Worm (Caenorhabditis elegans): ENCODE data around the gene C43H6.6.

C43H6.6 gene

DNA sequence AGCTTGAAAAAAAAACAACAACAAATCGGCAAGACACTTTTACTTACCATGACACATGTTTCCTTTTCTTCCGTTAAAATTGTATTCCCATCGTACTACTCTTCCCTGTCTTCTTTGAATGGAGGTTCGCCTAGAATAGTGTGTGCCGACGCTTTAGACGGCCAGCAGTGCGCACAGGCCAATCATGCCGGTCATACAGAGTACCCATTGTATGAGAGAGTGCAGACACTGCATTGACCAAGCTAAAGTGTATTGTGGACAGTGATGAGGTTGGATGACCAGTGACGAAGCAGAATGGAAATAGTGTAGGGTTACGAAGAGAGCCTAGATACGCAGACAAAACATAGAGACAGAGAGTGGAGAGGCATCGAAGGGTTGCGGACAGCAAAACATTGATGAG is 6.8 kb downstream of the C43H6.6 start, which contains the start of gene dhhc-9 (continued):
- peak; percentile 97 for TF ChIP-seq hmg-1.2 (GFP tag; IDR thresholded peaks at IDR 0.05)

DNA sequence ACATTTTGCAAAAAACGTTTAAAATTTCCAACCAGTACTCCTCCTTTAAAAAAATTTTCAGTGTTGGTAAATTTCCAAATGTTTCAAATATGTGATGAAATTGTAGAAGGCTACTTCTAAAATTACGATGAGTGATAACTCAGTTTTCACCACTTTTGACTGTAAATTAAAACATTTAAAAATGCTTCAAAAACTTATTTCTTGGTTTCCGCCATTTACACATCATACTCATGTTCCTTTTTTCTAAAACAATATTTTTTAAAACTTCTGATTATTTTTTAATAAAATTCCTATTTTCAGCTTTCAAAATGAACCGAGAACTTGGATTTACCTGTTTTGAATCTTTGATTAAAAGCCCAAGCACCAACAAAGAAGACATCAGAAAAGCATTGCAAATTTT is 8.6 kb downstream of the C43H6.6 start, which contains the start of gene C43H6.4:
Gene C43H6.4 (plus strand): TSS at position 301 of the 400 bp plus-strand sequence.
- no peak for TF ChIP-seq unc-62 (GFP tag; optimal IDR thresholded peaks at IDR 0.05)
- no peak for TF ChIP-seq ztf-25 (GFP tag; IDR thresholded peaks at IDR 0.05)
- TF ChIP-seq lsy-27 (tag; optimal IDR thresholded peaks at IDR 0.05; ENCODE audit: borderline replicate concordance, insufficient read depth), result no peak
- no peak for TF ChIP-seq ceh-27 (GFP tag; optimal IDR thresholded peaks at IDR 0.05)
- no peak for TF ChIP-seq F23B12.7 (tag; optimal IDR thresholded peaks at IDR 0.05; ENCODE audit: insufficient read depth)
- no peak for TF ChIP-seq nfya-1 (tag; optimal IDR thresholded peaks at IDR 0.05; ENCODE audit: borderline replicate concordance, insufficient read depth)
- TF ChIP-seq sptf-2 (GFP tag; optimal IDR thresholded peaks at IDR 0.05), result no peak
- TF ChIP-seq nhr-179 (tag; optimal IDR thresholded peaks at IDR 0.05), result no peak

DNA sequence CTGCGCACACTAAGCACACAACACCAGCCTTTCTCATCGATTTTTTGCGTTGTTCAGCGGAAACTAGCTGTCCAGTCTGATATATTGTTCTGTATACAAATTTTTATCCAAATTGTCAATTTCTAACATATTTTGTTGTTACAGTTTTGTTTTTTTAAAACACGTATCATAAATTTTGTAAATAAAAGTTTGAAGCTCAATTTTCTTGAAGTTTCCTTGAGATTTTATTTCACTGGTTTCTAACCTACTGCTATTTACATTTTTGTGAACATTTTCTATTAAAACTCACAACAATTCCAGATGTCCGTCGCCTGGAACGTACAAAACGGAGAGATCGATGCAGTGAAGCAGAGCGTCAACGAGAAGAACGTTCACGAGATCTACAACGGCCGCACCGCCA is 12.1 kb downstream of the C43H6.6 start, which contains the start of gene mtpn-1:
Gene mtpn-1 (plus strand): TSS at position 301 of the 400 bp plus-strand sequence.
- TF ChIP-seq ama-1 (optimal IDR thresholded peaks at IDR 0.05) (no peak), ama-1 (GFP tag; optimal IDR thresholded peaks at IDR 0.05) (no peak), xnd-1 (tag; optimal IDR thresholded peaks at IDR 0.05) (no peak), rec-8 (tag; optimal IDR thresholded peaks at IDR 0.05) (no peak), lin-26 (GFP tag; IDR thresholded peaks at IDR 0.05) (no peak), aptf-2 (GFP tag; conservative IDR thresholded peaks at IDR 0.05) (no peak), nhr-27 (tag; optimal IDR thresholded peaks at IDR 0.05) (no peak), pbrm-1 (GFP tag; IDR thresholded peaks at IDR 0.05) (no peak), mxl-1 (tag; optimal IDR thresholded peaks at IDR 0.05) (no peak), F22D6.2 (tag; optimal IDR thresholded peaks at IDR 0.05) (no peak)

DNA sequence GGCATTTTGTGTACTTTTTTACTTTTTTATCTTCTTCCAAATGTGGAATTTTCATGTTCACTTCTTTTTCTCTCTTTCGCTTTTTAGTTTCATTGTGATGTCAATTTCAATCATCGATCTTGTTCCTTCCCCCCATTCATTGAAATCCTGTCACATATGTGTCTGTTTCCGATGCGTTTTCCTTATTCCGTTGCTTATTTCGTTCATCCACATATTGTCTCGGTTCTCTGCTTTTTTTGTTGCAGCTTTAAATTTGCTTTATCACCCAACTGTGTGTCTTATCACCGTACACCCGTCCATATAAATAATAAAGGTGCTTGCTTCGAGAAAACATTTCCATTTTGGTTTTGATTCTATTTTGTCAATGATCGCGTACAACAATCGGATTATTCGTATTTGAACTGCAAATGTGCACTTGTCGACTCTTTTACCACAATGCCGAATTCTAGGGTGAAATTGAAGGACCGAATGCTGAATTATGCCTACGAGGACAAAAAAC is 14.2 kb downstream of the C43H6.6 start, which contains the start of the genes C43H6.12 and trpp-12:
Gene C43H6.12 (plus strand): TSS at position 365 of the 499 bp plus-strand sequence.
Gene trpp-12 (plus strand): TSS at position 449 of the 499 bp plus-strand sequence.
- TF ChIP-seq mel-28 (tag; optimal IDR thresholded peaks at IDR 0.05; ENCODE audit: borderline replicate concordance), result no peak
- TF ChIP-seq mes-4 (tag; optimal IDR thresholded peaks at IDR 0.05), result no peak
- peak; percentile 65 for TF ChIP-seq nhr-80 (tag; optimal IDR thresholded peaks at IDR 0.05)
- no peak for TF ChIP-seq madf-6 (GFP tag; IDR thresholded peaks at IDR 0.05)
- TF ChIP-seq nhr-179 (tag; optimal IDR thresholded peaks at IDR 0.05), result no peak
- no peak for TF ChIP-seq pbrm-1 (GFP tag; IDR thresholded peaks at IDR 0.05)
- no peak for TF ChIP-seq sdz-38 (tag; optimal IDR thresholded peaks at IDR 0.05)

DNA sequence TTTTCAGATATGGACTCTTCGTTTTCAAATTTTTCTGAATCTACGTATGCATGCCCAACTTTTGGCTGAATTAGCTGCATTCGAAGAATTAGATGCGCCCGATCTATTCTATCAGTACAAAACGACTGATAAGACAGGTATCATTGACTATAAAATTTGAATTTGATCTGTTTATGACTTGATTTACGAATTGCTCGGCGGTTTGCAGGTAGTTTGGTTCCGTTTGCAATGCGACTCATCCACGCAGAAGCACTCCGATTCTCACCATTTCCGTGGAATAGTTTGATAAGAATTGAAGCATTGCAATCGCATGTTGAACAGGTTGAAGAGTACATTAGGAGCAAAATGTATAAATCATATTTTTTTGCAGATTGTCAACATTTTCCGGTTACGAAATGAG is 15.9 kb downstream of the C43H6.6 start:
- no peak for TF ChIP-seq rec-8 (tag; optimal IDR thresholded peaks at IDR 0.05)
- TF ChIP-seq nhr-80 (tag; optimal IDR thresholded peaks at IDR 0.05), result peak; percentile 72

DNA sequence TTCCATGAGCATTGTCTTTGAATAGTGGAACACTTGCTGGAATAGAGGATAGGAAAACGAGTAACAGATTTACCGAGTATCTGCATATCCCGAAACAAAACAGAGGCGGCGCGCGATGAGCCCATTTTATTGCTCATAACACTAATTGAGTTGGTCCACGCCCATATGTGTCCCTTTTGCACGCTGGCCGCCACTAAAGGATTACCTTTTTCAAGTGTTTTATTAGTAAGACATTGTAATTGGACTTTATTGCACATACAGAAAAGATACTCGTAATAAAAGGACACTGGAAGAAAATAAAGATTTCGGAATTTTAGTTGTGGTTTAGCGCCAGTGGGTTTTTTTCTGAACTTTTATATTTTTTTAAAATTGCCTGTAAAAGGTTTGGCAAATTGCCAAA is 18.2 kb downstream of the C43H6.6 start, which contains the start of gene hlh-15:
Gene hlh-15 (minus strand): TSS at position 101 of the 400 bp plus-strand sequence.
- TF ChIP-seq ZK185.1 (tag; optimal IDR thresholded peaks at IDR 0.05; ENCODE audit: poor library complexity, severe bottlenecking) (no peak), ceh-40 (GFP tag; IDR thresholded peaks at IDR 0.05) (no peak), lag-1 (GFP tag; IDR thresholded peaks at IDR 0.05) (no peak), chd-7 (tag; optimal IDR thresholded peaks at IDR 0.05) (no peak), B0336.3 (GFP tag; IDR thresholded peaks at IDR 0.05) (no peak), egrh-3 (GFP tag; IDR thresholded peaks at IDR 0.05) (no peak), hmg-20 (GFP tag; IDR thresholded peaks at IDR 0.05) (no peak), B0019.2 (GFP tag; conservative IDR thresholded peaks at IDR 0.05) (no peak), ceh-58 (GFP tag; IDR thresholded peaks at IDR 0.05) (no peak), F57C9.4 (tag; optimal IDR thresholded peaks at IDR 0.05) (no peak), B0261.1 (tag; optimal IDR thresholded peaks at IDR 0.05) (no peak), Y53F4B.3 (GFP tag; IDR thresholded peaks at IDR 0.05) (no peak), dpff-1 (tag; optimal IDR thresholded peaks at IDR 0.05) (no peak), pha-4 (tag; optimal IDR thresholded peaks at IDR 0.05) (no peak), B0035.1 (tag; optimal IDR thresholded peaks at IDR 0.05) (no peak), tbx-9 (tag; optimal IDR thresholded peaks at IDR 0.05; ENCODE audit: borderline replicate concordance) (no peak), attf-6 (GFP tag; IDR thresholded peaks at IDR 0.05) (no peak), sdz-38 (tag; optimal IDR thresholded peaks at IDR 0.05) (no peak)

Data from whole organism, young adult.